Fruit fly (Drosophila melanogaster) whole organism, wandering third instar larva: ENCODE results near the gene CG10584.

Experiments
- CG9705 ChIP-seq: fragments of 200-800 bp; sonication (Bioruptor generic); optimal IDR thresholded peaks from 2 replicates; lab custom pipeline; 2018; ENCODE audit warnings: missing biosample characterization, mild to moderate bottlenecking, missing genetic modification characterization
- CrebA ChIP-seq: fragments of 200-800 bp; sonication (Bioruptor generic); optimal IDR thresholded peaks from 2 replicates; lab custom pipeline; 2016; ENCODE audit warnings: missing biosample characterization, mild to moderate bottlenecking, missing genetic modification characterization, borderline replicate concordance
- Dif ChIP-seq: fragments of 200-275, 200-300 bp; sonication (Bioruptor generic); optimal IDR thresholded peaks from 2 replicates; lab custom pipeline; 2018; ENCODE audit warnings: missing biosample characterization, missing genetic modification characterization; ENCODE audit not compliant: partially characterized antibody
- HLH106 ChIP-seq: fragments of 200-800 bp; optimal IDR thresholded peaks from 3 replicates; lab custom pipeline; 2019; ENCODE audit warnings: missing biosample characterization, mild to moderate bottlenecking, missing genetic modification characterization, moderate library complexity
- Hnf4 ChIP-seq: fragments of 200-800 bp; sonication (Bioruptor generic); optimal IDR thresholded peaks from 2 replicates; lab custom pipeline; 2016; ENCODE audit warnings: missing biosample characterization, mild to moderate bottlenecking, missing genetic modification characterization
- Hr78 ChIP-seq: fragments of >200 bp; optimal IDR thresholded peaks from 2 replicates; lab custom pipeline; 2017; ENCODE audit warnings: missing biosample characterization, missing genetic modification characterization
- Hr83 ChIP-seq: fragments of 200-300 bp; sonication (Bioruptor generic); optimal IDR thresholded peaks from 2 replicates; lab custom pipeline; 2016; ENCODE audit warnings: missing biosample characterization, mild to moderate bottlenecking, missing genetic modification characterization, moderate library complexity; ENCODE audit not compliant: poor library complexity, severe bottlenecking
- Mio ChIP-seq: sonication (Bioruptor generic); optimal IDR thresholded peaks from 2 replicates; lab custom pipeline; 2016; ENCODE audit warnings: missing biosample characterization, missing genetic modification characterization
- Myc ChIP-seq: fragments of >200 bp; optimal IDR thresholded peaks from 2 replicates; lab custom pipeline; 2017
- N ChIP-seq: fragments of >200 bp; optimal IDR thresholded peaks from 2 replicates; lab custom pipeline; 2018; ENCODE audit warnings: missing biosample characterization, missing external identifiers, missing genetic modification characterization
- OdsH ChIP-seq: fragments of 200-800 bp; sonication (Bioruptor generic); optimal IDR thresholded peaks from 2 replicates; lab custom pipeline; 2016; ENCODE audit warnings: missing biosample characterization, mild to moderate bottlenecking, missing genetic modification characterization
- Rel ChIP-seq, 2 experiments: fragments of 200-800 bp; sonication (Bioruptor generic) in 1 of 2; optimal IDR thresholded peaks; 2 replicates in 1 of 2; 3 replicates in 1 of 2; lab custom pipeline; 2016 to 2019; ENCODE audit warnings: mild to moderate bottlenecking in 2 of 2, missing biosample characterization in 2 of 2, missing genetic modification characterization in 2 of 2, moderate library complexity in 1 of 2
- Vsx2 ChIP-seq: fragments of 200-300, 225-300 bp; sonication (Bioruptor generic); optimal IDR thresholded peaks from 2 replicates; lab custom pipeline; 2018; ENCODE audit warnings: missing biosample characterization, missing genetic modification characterization; ENCODE audit not compliant: partially characterized antibody
- br ChIP-seq: fragments of 200-800 bp; sonication (Bioruptor generic); optimal IDR thresholded peaks from 2 replicates; lab custom pipeline; 2016; ENCODE audit warnings: missing biosample characterization, missing genetic modification characterization
- brk ChIP-seq: fragments of 200-800 bp; sonication (Bioruptor generic); optimal IDR thresholded peaks from 2 replicates; lab custom pipeline; 2016; ENCODE audit warnings: missing biosample characterization, mild to moderate bottlenecking, missing genetic modification characterization
- dl ChIP-seq, 2 experiments: fragments of 175-275, 200-275 bp in 1 of 2; fragments of 200-275 bp in 1 of 2; sonication (Bioruptor generic); optimal IDR thresholded peaks; lab custom pipeline; 2018; ENCODE audit warnings: mild to moderate bottlenecking in 2 of 2, missing biosample characterization in 2 of 2, missing genetic modification characterization in 2 of 2, moderate library complexity in 2 of 2; ENCODE audit not compliant: partially characterized antibody in 2 of 2, insufficient read depth in 1 of 2
- dsf ChIP-seq: sonication (Bioruptor generic); optimal IDR thresholded peaks from 2 replicates; lab custom pipeline; 2016; ENCODE audit warnings: missing biosample characterization, missing genetic modification characterization, borderline replicate concordance
- ey ChIP-seq: fragments of 200-800 bp; sonication (Bioruptor generic); optimal IDR thresholded peaks from 2 replicates; lab custom pipeline; 2016; ENCODE audit warnings: missing biosample characterization, missing genetic modification characterization
- foxo ChIP-seq, 2 experiments: fragments of 200-800 bp; sonication (Bioruptor generic); optimal IDR thresholded peaks; 2 replicates in 1 of 2; 3 replicates in 1 of 2; lab custom pipeline; 2016 to 2017; ENCODE audit warnings: missing biosample characterization in 2 of 2, missing genetic modification characterization in 2 of 2
- fru ChIP-seq: fragments of 200-800 bp; sonication (Bioruptor generic); optimal IDR thresholded peaks from 3 replicates; lab custom pipeline; 2016; ENCODE audit warnings: missing biosample characterization, mild to moderate bottlenecking, missing genetic modification characterization
- h ChIP-seq: fragments of 200-800 bp; sonication (Bioruptor generic); optimal IDR thresholded peaks from 3 replicates; lab custom pipeline; 2016; ENCODE audit warnings: missing biosample characterization, mild to moderate bottlenecking, missing genetic modification characterization
- jim ChIP-seq: fragments of 175-275, 200-325 bp; sonication (Bioruptor generic); optimal IDR thresholded peaks from 2 replicates; lab custom pipeline; 2016; ENCODE audit warnings: missing biosample characterization, mild to moderate bottlenecking, missing genetic modification characterization
- lola ChIP-seq: fragments of >200 bp; optimal IDR thresholded peaks from 2 replicates; lab custom pipeline; 2017; ENCODE audit warnings: missing biosample characterization, missing genetic modification characterization
- pan ChIP-seq: fragments of >200 bp; optimal IDR thresholded peaks from 2 replicates; lab custom pipeline; 2017
- psq ChIP-seq: fragments of 200-800 bp; sonication (Bioruptor generic); optimal IDR thresholded peaks from 3 replicates; lab custom pipeline; 2017; ENCODE audit warnings: missing biosample characterization, mild to moderate bottlenecking, missing genetic modification characterization, moderate library complexity
- rgr ChIP-seq: fragments of 200-800 bp; sonication (Bioruptor generic); optimal IDR thresholded peaks from 3 replicates; lab custom pipeline; 2016; ENCODE audit warnings: missing biosample characterization, mild to moderate bottlenecking, missing genetic modification characterization
- sv ChIP-seq: fragments of 200-800 bp; sonication (Bioruptor generic); optimal IDR thresholded peaks from 3 replicates; lab custom pipeline; 2016; ENCODE audit warnings: missing biosample characterization, missing genetic modification characterization
- tai ChIP-seq: sonication (Bioruptor generic); optimal IDR thresholded peaks from 2 replicates; lab custom pipeline; 2016; ENCODE audit warnings: missing biosample characterization, missing genetic modification characterization
- usp ChIP-seq: fragments of >200 bp; optimal IDR thresholded peaks from 2 replicates; lab custom pipeline; 2017; ENCODE audit warnings: missing biosample characterization, missing genetic modification characterization
- woc ChIP-seq: sonication (Bioruptor generic); optimal IDR thresholded peaks from 2 replicates; lab custom pipeline; 2016; ENCODE audit warnings: missing biosample characterization, mild to moderate bottlenecking, missing genetic modification characterization

Gene CG10584

dm6 chr3L:21050068-21050736 lies 19.0 kb upstream of the CG10584 start:
- TF ChIP-seq psq (GFP tag; lab: Kevin White, UChicago) (no peak), Rel (GFP tag; optimal IDR thresholded peaks at IDR 0.05; lab: Kevin White, UChicago) (no peak), Rel (tag; optimal IDR thresholded peaks at IDR 0.05; lab: Kevin White, UChicago) (no peak), rgr (GFP tag; lab: Kevin White, UChicago) (no peak), Hr83 (GFP tag; lab: Kevin White, UChicago) (no peak), br (GFP tag; lab: Kevin White, UChicago) (no peak), HLH106 (no peak)

dm6 chr3L:21049417-21049914 lies 18.3 kb upstream of the CG10584 start:
- peak; percentile 6 for TF ChIP-seq h (GFP tag; lab: Kevin White, UChicago)
- TF ChIP-seq HLH106, result peak; percentile 23
- no peak for TF ChIP-seq jim (GFP tag; lab: Kevin White, UChicago)
- peak; percentile 38 for TF ChIP-seq ey
- peak; percentile 38 for TF ChIP-seq psq (GFP tag; lab: Kevin White, UChicago)
- TF ChIP-seq Hr78 (GFP tag; lab: Kevin White, UChicago), result no peak
- no peak for TF ChIP-seq sv (GFP tag; lab: Kevin White, UChicago)
- peak; percentile 86 for TF ChIP-seq Vsx2 (GFP tag; lab: Kevin White, UChicago)
- TF ChIP-seq fru (GFP tag; lab: Kevin White, UChicago), result peak; percentile 26
- TF ChIP-seq Hr83 (GFP tag; lab: Kevin White, UChicago), result peak; percentile 3
- peak; percentile 2 for TF ChIP-seq OdsH (GFP tag; lab: Kevin White, UChicago)
- TF ChIP-seq foxo (GFP tag; optimal IDR thresholded peaks at IDR 0.05; lab: Kevin White, UChicago), result peak in 1 of 2 experiments; percentile 25
- TF ChIP-seq Dif (GFP tag; lab: Kevin White, UChicago), result peak; percentile 52
- TF ChIP-seq dl (GFP tag; optimal IDR thresholded peaks at IDR 0.05; lab: Kevin White, UChicago; ENCODE audit: insufficient read depth in 1 of 2, partially characterized antibody in 2 of 2), result peak in 1 of 2 experiments; percentile 37
- TF ChIP-seq dsf (GFP tag; lab: Kevin White, UChicago), result no peak
- peak; percentile 94 for TF ChIP-seq lola
- peak; percentile 76 for TF ChIP-seq N (GFP tag; lab: Kevin White, UChicago)
- no peak for TF ChIP-seq CG9705 (GFP tag; lab: Kevin White, UChicago)
- TF ChIP-seq rgr (GFP tag; lab: Kevin White, UChicago), result peak; percentile 32
- no peak for TF ChIP-seq woc (GFP tag; lab: Kevin White, UChicago)
- TF ChIP-seq Hnf4 (GFP tag; lab: Kevin White, UChicago), result no peak
- TF ChIP-seq usp (GFP tag; lab: Kevin White, UChicago), result no peak
- peak; percentile 96 for TF ChIP-seq Myc (lab: Kevin White, UChicago)

DNA sequence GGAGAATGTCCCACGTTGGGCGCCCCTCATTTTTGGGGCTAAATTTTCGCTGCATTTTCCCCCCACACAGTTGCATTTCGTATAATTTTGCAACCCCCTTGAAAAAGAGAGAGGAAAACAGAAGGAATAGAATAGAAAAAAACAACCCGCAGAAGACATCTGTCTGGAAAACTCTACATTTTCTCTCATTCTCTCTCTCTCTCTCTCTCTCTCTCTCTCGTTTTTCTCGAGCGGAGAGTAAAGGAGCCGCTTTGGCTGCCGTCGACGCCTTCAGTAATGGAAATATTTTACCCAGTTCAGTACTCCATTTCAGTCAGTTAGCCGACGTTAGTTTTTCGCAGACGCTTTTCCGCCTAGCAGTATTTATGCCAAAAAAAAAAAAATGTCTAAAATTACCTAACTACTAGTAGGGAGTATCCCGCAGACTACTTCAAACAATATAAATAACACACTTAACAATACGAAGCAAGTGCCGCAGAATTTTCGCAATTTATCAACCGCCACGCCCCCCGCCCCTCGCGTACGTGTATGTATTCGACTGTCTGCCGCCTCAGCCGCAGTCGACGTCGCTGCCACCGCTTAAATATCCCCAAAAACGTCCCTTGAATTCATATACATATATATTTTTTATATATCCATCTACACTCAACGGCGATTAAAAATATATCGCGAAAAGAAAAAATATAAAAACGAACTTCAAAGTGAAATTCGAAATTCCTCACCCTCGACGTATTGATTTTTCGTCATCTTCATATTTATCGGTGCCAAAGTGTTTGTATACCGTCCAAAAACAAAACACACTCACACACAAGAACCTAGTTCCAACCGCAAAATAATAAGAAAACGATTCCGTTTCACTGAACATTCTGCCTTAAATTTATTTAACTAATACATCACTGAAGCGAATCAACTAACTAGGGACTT lies 16.8 kb upstream of the CG10584 start:
- no peak for TF ChIP-seq lola
- TF ChIP-seq tai (GFP tag; lab: Kevin White, UChicago), result no peak
- no peak for TF ChIP-seq sv (GFP tag; lab: Kevin White, UChicago)
- no peak for TF ChIP-seq fru (GFP tag; lab: Kevin White, UChicago)
- no peak for TF ChIP-seq Hr83 (GFP tag; lab: Kevin White, UChicago)
- TF ChIP-seq pan, result no peak
- no peak for TF ChIP-seq h (GFP tag; lab: Kevin White, UChicago)
- no peak for TF ChIP-seq Mio (GFP tag; lab: Kevin White, UChicago)
- peak; percentile 12 for TF ChIP-seq Dif (GFP tag; lab: Kevin White, UChicago)
- no peak for TF ChIP-seq psq (GFP tag; lab: Kevin White, UChicago)
- no peak for TF ChIP-seq ey
- TF ChIP-seq CrebA (GFP tag; lab: Kevin White, UChicago), result no peak
- TF ChIP-seq brk, result peak; percentile 2
- no peak for TF ChIP-seq dsf (GFP tag; lab: Kevin White, UChicago)
- TF ChIP-seq, all 38 proteins: peak for 2
